Worm (Caenorhabditis elegans): ENCODE measurements around the gene T24H10.4.

DNA sequence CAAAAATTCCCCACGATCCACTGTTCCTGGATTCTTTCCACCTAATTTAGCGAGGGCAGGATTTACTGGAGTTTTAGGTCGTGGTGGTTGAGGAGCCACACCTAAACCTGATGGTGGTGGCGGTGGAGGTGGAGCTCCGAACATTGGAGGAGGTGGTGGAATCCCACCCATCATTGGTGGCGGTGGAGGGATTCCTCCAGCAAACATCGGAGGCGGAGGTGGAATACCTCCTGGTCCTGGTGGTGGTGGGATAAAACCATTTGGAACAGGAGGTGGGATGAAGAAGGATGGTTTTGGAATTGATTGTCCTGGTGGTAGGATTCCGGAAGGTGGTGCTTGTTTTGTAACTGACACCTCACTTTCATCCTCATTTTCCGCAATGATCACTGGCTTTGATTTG lies 39.5 kb upstream of the T24H10.4 start:
- no peak for TF ChIP-seq dao-5 (tag; optimal IDR thresholded peaks at IDR 0.05)
- TF ChIP-seq him-1 (tag; optimal IDR thresholded peaks at IDR 0.05), result no peak
- no peak for TF ChIP-seq W03F9.2 (tag; optimal IDR thresholded peaks at IDR 0.05)
